Worm (Caenorhabditis elegans) whole organism, young adult: ENCODE results near the gene ifta-2.
A peak's percentile ranks its signal among the peaks of the same experiment; 100 is the strongest.

Experiments used
- D2030.7 ChIP-seq: fragments of 200-800 bp; sonication (Bioruptor generic); IDR thresholded peaks from 2 replicates; pipeline ENCODE4 v1.3.6; 2022; ENCODE audit warnings: missing genetic modification reagents, missing genetic modification characterization, missing compliant biosample characterization
- F49E8.2 ChIP-seq: sonication (generic microtip); optimal IDR thresholded peaks from 3 replicates; lab custom pipeline; 2017; ENCODE audit warnings: missing genetic modification characterization, mild to moderate bottlenecking, missing compliant biosample characterization, antibody characterized with exemption, moderate library complexity; ENCODE audit not compliant: insufficient read depth
- F52B5.7 ChIP-seq: sonication (generic microtip); optimal IDR thresholded peaks from 2 replicates; lab custom pipeline; 2016; ENCODE audit warnings: mild to moderate bottlenecking, missing genetic modification characterization, missing compliant biosample characterization
- T07F8.4 ChIP-seq: sonication (generic microtip); optimal IDR thresholded peaks from 2 replicates; lab custom pipeline; 2016; ENCODE audit warnings: mild to moderate bottlenecking, missing genetic modification characterization, moderate library complexity, missing compliant biosample characterization
- Y53G8AR.9 ChIP-seq: fragments of 200-800 bp; sonication (Bioruptor generic); conservative IDR thresholded peaks from 2 replicates; pipeline ENCODE4 v1.3.6; 2022; ENCODE audit warnings: missing genetic modification reagents, missing genetic modification characterization, missing compliant biosample characterization
- Y79H2A.3 ChIP-seq: fragments of 200-800 bp; sonication (Bioruptor generic); conservative IDR thresholded peaks from 2 replicates; pipeline ENCODE4 v1.3.6; 2022; ENCODE audit warnings: missing genetic modification reagents, missing genetic modification characterization, missing compliant biosample characterization
- Y95B8A.8 ChIP-seq: fragments of 200-800 bp; sonication (Bioruptor generic); IDR thresholded peaks from 2 replicates; pipeline ENCODE4 v1.3.6; 2022; ENCODE audit warnings: missing genetic modification reagents, missing genetic modification characterization, missing compliant biosample characterization
- akir-1 ChIP-seq: fragments of 200-800 bp; sonication (Bioruptor generic); optimal IDR thresholded peaks from 2 replicates; lab custom pipeline; 2018; ENCODE audit warnings: mild to moderate bottlenecking, missing genetic modification characterization, moderate library complexity, missing compliant biosample characterization
- ama-1 ChIP-seq, 3 experiments: fragments of 150-350 bp in 1 of 3; sonication (generic microtip) in 2 of 3; optimal IDR thresholded peaks; 2 replicates each; lab custom pipeline; 2014 to 2018; ENCODE audit warnings: missing biosample characterization in 2 of 3, missing genetic modification characterization in 2 of 3, missing genetic modification reagents in 2 of 3
- attf-5 ChIP-seq: fragments of 200-800 bp; sonication (Bioruptor generic); optimal IDR thresholded peaks from 2 replicates; lab custom pipeline; 2018; ENCODE audit warnings: mild to moderate bottlenecking, missing genetic modification characterization, missing compliant biosample characterization
- cebp-2 ChIP-seq: fragments of 200-800 bp; sonication (Bioruptor generic); IDR thresholded peaks from 2 replicates; pipeline ENCODE4 v1.3.6; 2022; ENCODE audit warnings: missing genetic modification characterization, missing compliant biosample characterization
- ceh-100 ChIP-seq: fragments of 200-800 bp; sonication (Bioruptor generic); IDR thresholded peaks from 2 replicates; pipeline ENCODE4 v1.3.6; 2022; ENCODE audit warnings: missing genetic modification reagents, missing genetic modification characterization, missing compliant biosample characterization
- ceh-27 ChIP-seq: fragments of 200-800 bp; sonication (Bioruptor generic); optimal IDR thresholded peaks from 2 replicates; lab custom pipeline; 2018; ENCODE audit warnings: mild to moderate bottlenecking, missing genetic modification characterization, moderate library complexity, missing compliant biosample characterization
- ceh-58 ChIP-seq: fragments of 200-800 bp; sonication (Bioruptor generic); IDR thresholded peaks from 2 replicates; pipeline ENCODE4 v1.3.6; 2022; ENCODE audit warnings: missing genetic modification characterization, missing compliant biosample characterization
- ceh-91 ChIP-seq: fragments of 200-800 bp; sonication (Bioruptor generic); IDR thresholded peaks from 2 replicates; pipeline ENCODE4 v1.3.6; 2022; ENCODE audit warnings: missing genetic modification reagents, missing genetic modification characterization, missing compliant biosample characterization
- die-1 ChIP-seq: sonication (generic microtip); optimal IDR thresholded peaks from 2 replicates; lab custom pipeline; 2016; ENCODE audit warnings: missing genotype, mild to moderate bottlenecking, missing genetic modification characterization, missing compliant biosample characterization
- dpl-1 ChIP-seq: fragments of 150-350 bp; optimal IDR thresholded peaks from 2 replicates; lab custom pipeline; 2014; ENCODE audit warnings: missing biosample characterization, missing genetic modification reagents, missing genetic modification characterization
- egl-44 ChIP-seq: fragments of 200-800 bp; sonication (Bioruptor generic); IDR thresholded peaks from 2 replicates; pipeline ENCODE4 v1.3.6; 2022; ENCODE audit warnings: missing genetic modification reagents, missing genetic modification characterization, missing compliant biosample characterization
- hlh-26 ChIP-seq: fragments of 200-800 bp; sonication (Bioruptor generic); conservative IDR thresholded peaks from 2 replicates; pipeline ENCODE4 v1.3.6; 2022; ENCODE audit warnings: missing genetic modification reagents, missing genetic modification characterization, missing compliant biosample characterization
- hmg-1.2 ChIP-seq: fragments of 200-800 bp; sonication (Bioruptor generic); IDR thresholded peaks from 2 replicates; pipeline ENCODE4 v1.3.6; 2022; ENCODE audit warnings: missing genetic modification reagents, missing genetic modification characterization, missing compliant biosample characterization
- lin-26 ChIP-seq: fragments of 200-800 bp; sonication (Bioruptor generic); IDR thresholded peaks from 2 replicates; pipeline ENCODE4 v1.3.6; 2022; ENCODE audit warnings: missing genetic modification reagents, missing genetic modification characterization, missing compliant biosample characterization
- lin-54 ChIP-seq: fragments of 200-800 bp; sonication (Bioruptor generic); optimal IDR thresholded peaks from 2 replicates; lab custom pipeline; 2018; ENCODE audit warnings: mild to moderate bottlenecking, missing genetic modification characterization, missing compliant biosample characterization
- madf-3 ChIP-seq: fragments of 200-800 bp; sonication (Bioruptor generic); IDR thresholded peaks from 2 replicates; pipeline ENCODE4 v1.3.6; 2022; ENCODE audit warnings: missing genetic modification reagents, missing genetic modification characterization, missing compliant biosample characterization
- mes-4 ChIP-seq: sonication (generic microtip); optimal IDR thresholded peaks from 2 replicates; lab custom pipeline; 2016; ENCODE audit warnings: missing genotype, missing genetic modification characterization, missing compliant biosample characterization
- nfya-1 ChIP-seq: sonication (generic microtip); optimal IDR thresholded peaks from 2 replicates; lab custom pipeline; 2017; ENCODE audit warnings: antibody characterized with exemption, missing compliant biosample characterization, missing genetic modification characterization, borderline replicate concordance; ENCODE audit not compliant: insufficient read depth
- nfyb-1 ChIP-seq: fragments of 200-800 bp; sonication (Bioruptor generic); IDR thresholded peaks from 2 replicates; pipeline ENCODE4 v1.3.6; 2022; ENCODE audit warnings: missing genetic modification reagents, missing genetic modification characterization, missing compliant biosample characterization
- nhr-27 ChIP-seq: fragments of 200-800 bp; sonication (Bioruptor generic); optimal IDR thresholded peaks from 2 replicates; lab custom pipeline; 2018; ENCODE audit warnings: mild to moderate bottlenecking, missing genetic modification characterization, moderate library complexity, missing compliant biosample characterization
- rcor-1 ChIP-seq: fragments of 200-800 bp; sonication (Bioruptor generic); IDR thresholded peaks from 2 replicates; pipeline ENCODE4 v1.3.6; 2022; ENCODE audit warnings: missing genetic modification reagents, missing genetic modification characterization, missing compliant biosample characterization
- snpc-1.3 ChIP-seq: sonication (generic microtip); optimal IDR thresholded peaks from 2 replicates; lab custom pipeline; 2017; ENCODE audit warnings: missing genetic modification characterization, mild to moderate bottlenecking, missing compliant biosample characterization, antibody characterized with exemption, moderate library complexity, missing genotype, missing genetic modification reagents; ENCODE audit not compliant: insufficient read depth
- ztf-22 ChIP-seq: fragments of 200-800 bp; sonication (Bioruptor generic); optimal IDR thresholded peaks from 2 replicates; lab custom pipeline; 2018; ENCODE audit warnings: mild to moderate bottlenecking, missing genetic modification characterization, moderate library complexity, missing compliant biosample characterization
- ztf-25 ChIP-seq: fragments of 200-800 bp; sonication (Bioruptor generic); IDR thresholded peaks from 2 replicates; pipeline ENCODE4 v1.3.6; 2022; ENCODE audit warnings: missing genetic modification reagents, missing genetic modification characterization, missing compliant biosample characterization
- ztf-26 ChIP-seq: sonication (generic microtip); optimal IDR thresholded peaks from 2 replicates; lab custom pipeline; 2017; ENCODE audit warnings: missing genetic modification characterization, missing compliant biosample characterization

Gene ifta-2

ce11 chrIV:17278363-17278762, 23.5 kb downstream of the ifta-2 start (continued):
- TF ChIP-seq egl-44 (GFP tag; lab: Robert Waterston, UW) (peak; percentile 61; the same call in 1 of the 2 replicates), madf-3 (GFP tag; lab: Robert Waterston, UW) (peak; percentile 94), attf-5 (GFP tag; lab: Kevin White, UChicago) (peak; percentile 91), ceh-58 (GFP tag; lab: Robert Waterston, UW) (no peak), ztf-22 (no peak), dpl-1 (GFP tag; lab: Kevin White, UChicago) (peak; percentile 45), lin-54 (GFP tag; lab: Kevin White, UChicago) (peak; percentile 93), mes-4 (tag; lab: Kevin White, UChicago) (no peak), akir-1 (GFP tag; lab: Kevin White, UChicago) (peak; percentile 1), Y79H2A.3 (peak; percentile 92), Y53G8AR.9 (GFP tag; lab: Robert Waterston, UW) (peak; percentile 97), nfya-1 (tag; lab: Kevin White, UChicago) (no peak), nhr-27 (tag; lab: Kevin White, UChicago) (peak; percentile 29), D2030.7 (GFP tag; lab: Robert Waterston, UW) (peak; percentile 99), die-1 (tag; lab: Kevin White, UChicago) (peak; percentile 24), rcor-1 (GFP tag; lab: Robert Waterston, UW) (peak; percentile 91), F49E8.2 (tag; lab: Kevin White, UChicago) (peak; percentile 88), T07F8.4 (tag; lab: Kevin White, UChicago) (no peak), hmg-1.2 (GFP tag; lab: Robert Waterston, UW) (peak; percentile 91), cebp-2 (GFP tag; lab: Robert Waterston, UW) (0 out of 2 replicates have a peak, but pooled peaks have one; percentile 77), ztf-25 (GFP tag; lab: Robert Waterston, UW) (0 out of 2 replicates have a peak, but pooled peaks have one; percentile 33), F52B5.7 (tag; lab: Kevin White, UChicago) (peak; percentile 93), hlh-26 (GFP tag; lab: Robert Waterston, UW) (no peak), ama-1 (optimal IDR thresholded peaks at IDR 0.05; lab: Kevin White, UChicago) (peak; percentile 44), ama-1 (GFP tag; optimal IDR thresholded peaks at IDR 0.05; lab: Kevin White, UChicago) (peak in 1 of 2 experiments; percentile 74), ceh-27 (GFP tag; lab: Kevin White, UChicago) (peak; percentile 96), ztf-26 (peak; percentile 97), ceh-91 (GFP tag; lab: Robert Waterston, UW) (peak; percentile 92), snpc-1.3 (tag; lab: Kevin White, UChicago) (peak; percentile 61), Y95B8A.8 (GFP tag; lab: Robert Waterston, UW) (peak; percentile 94)

- TF ChIP-seq nfyb-1 (GFP tag; lab: Robert Waterston, UW) (peak; percentile 28; the same call in 1 of the 2 replicates), madf-3 (GFP tag; lab: Robert Waterston, UW) (0 out of 2 replicates have a peak, but pooled peaks have one; percentile 1), ztf-22 (no peak), ceh-58 (GFP tag; lab: Robert Waterston, UW) (0 out of 2 replicates have a peak, but pooled peaks have one; percentile 22), lin-26 (0 out of 2 replicates have a peak, but pooled peaks have one; percentile 11), ceh-100 (no peak)
- TF ChIP-seq, all 124 proteins: peak for 4
Observed at ce11 chrIV:17277459-17278173, 24.2 kb downstream of the ifta-2 start.
